Fruit fly (Drosophila melanogaster) S2 (cell line): ENCODE data around the gene Polr2I.

Source experiments
- CG8478 ChIP-seq: fragments of >200 bp; optimal IDR thresholded peaks from 2 replicates; lab custom pipeline; 2018
- CTCF ChIP-seq, 2 experiments: fragments of >200 bp; optimal IDR thresholded peaks; 2 replicates each; lab custom pipeline; 2018

- TF ChIP-seq CG8478 (no peak), CTCF (optimal IDR thresholded peaks at IDR 0.05; lab: Kevin White, UChicago) (no peak)
Measured at dm6 chr3R:14279311-14279998, 29.4 kb upstream of the Polr2I start.
